Worm (Caenorhabditis elegans) whole organism, L1 larva: Measurements from ENCODE around the gene sel-13.

Source experiments
- F16B12.6 ChIP-seq: fragments of 150-350 bp; optimal IDR thresholded peaks from 2 replicates; lab custom pipeline; 2014; ENCODE audit warnings: missing biosample characterization, missing genetic modification characterization
- egl-27 ChIP-seq, 2 experiments: fragments of 150-350 bp in 1 of 2; sonication (generic microtip); optimal IDR thresholded peaks; 3 replicates each; lab custom pipeline; 2017 to 2018; ENCODE audit warnings: missing biosample characterization in 2 of 2, missing genetic modification characterization in 2 of 2, missing genetic modification reagents in 2 of 2
- nhr-71 ChIP-seq: sonication (generic microtip); optimal IDR thresholded peaks from 2 replicates; lab custom pipeline; 2016; ENCODE audit warnings: mild to moderate bottlenecking, missing genetic modification characterization, moderate library complexity, missing compliant biosample characterization
- nhr-77 ChIP-seq: fragments of 150-350 bp; optimal IDR thresholded peaks from 2 replicates; lab custom pipeline; 2014; ENCODE audit warnings: missing biosample characterization, missing genetic modification characterization
- rnt-1 ChIP-seq: sonication (generic microtip); optimal IDR thresholded peaks from 2 replicates; lab custom pipeline; 2016; ENCODE audit warnings: mild to moderate bottlenecking, missing genetic modification characterization, moderate library complexity, missing compliant biosample characterization
- unc-130 ChIP-seq: fragments of 150-350 bp; optimal IDR thresholded peaks from 2 replicates; lab custom pipeline; 2017; ENCODE audit warnings: missing biosample characterization, missing genetic modification characterization, inconsistent platforms

DNA sequence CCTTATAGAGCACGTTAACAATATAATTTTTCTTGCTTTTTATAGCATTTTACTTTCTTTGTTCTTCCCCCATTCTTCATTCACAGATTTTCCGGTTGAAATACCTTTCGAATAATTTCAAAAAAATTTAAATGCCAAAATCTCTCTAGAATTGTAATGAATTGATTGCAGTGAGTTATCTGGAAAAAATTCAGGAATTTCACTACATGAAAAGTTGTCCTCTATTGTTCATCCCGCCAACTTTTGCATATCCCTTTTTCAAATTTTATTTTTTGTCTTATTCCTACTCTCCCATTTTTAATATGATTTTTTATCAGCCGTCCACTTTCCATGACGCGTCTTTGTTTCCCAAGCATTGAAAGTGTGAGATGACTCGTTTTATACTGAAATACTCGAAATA is 46.6 kb downstream of the sel-13 start:
- no peak for TF ChIP-seq unc-130 (tag; lab: Kevin White, UChicago)
- TF ChIP-seq nhr-77 (tag; lab: Kevin White, UChicago): no peak
- TF ChIP-seq nhr-71 (tag; lab: Kevin White, UChicago): no peak
- no peak for TF ChIP-seq rnt-1
- no peak for TF ChIP-seq F16B12.6 (tag; lab: Kevin White, UChicago)
- no peak for TF ChIP-seq egl-27 (tag; optimal IDR thresholded peaks at IDR 0.05; lab: Kevin White, UChicago)
